Worm (Caenorhabditis elegans): ENCODE results near the gene F32A5.4.
A peak's percentile ranks its signal among the peaks of the same experiment; 100 is the strongest.

F32A5.4 gene

ce11 chrII:7200051-7200599 lies 28.8 kb upstream of the F32A5.4 start, which contains the start of gene pcrg-1 (continued):
- TF ChIP-seq rbr-2 (tag; optimal IDR thresholded peaks at IDR 0.05) (peak; percentile 74), unc-130 (GFP tag; optimal IDR thresholded peaks at IDR 0.05) (peak; percentile 47), spr-1 (tag; optimal IDR thresholded peaks at IDR 0.05) (peak; percentile 80), T20F7.1 (GFP tag; optimal IDR thresholded peaks at IDR 0.05) (peak; percentile 35), nhr-28 (tag; optimal IDR thresholded peaks at IDR 0.05) (no peak), mxl-3 (GFP tag; optimal IDR thresholded peaks at IDR 0.05) (peak; percentile 85), sdz-12 (GFP tag; optimal IDR thresholded peaks at IDR 0.05) (no peak), ztf-7 (tag; optimal IDR thresholded peaks at IDR 0.05) (peak; percentile 57), ceh-28 (tag; optimal IDR thresholded peaks at IDR 0.05) (no peak), mep-1 (tag; optimal IDR thresholded peaks at IDR 0.05) (peak; percentile 61), F26F4.8 (GFP tag; conservative IDR thresholded peaks at IDR 0.05) (peak; percentile 95), dmd-9 (GFP tag; IDR thresholded peaks at IDR 0.05) (peak; percentile 78; the same call in 1 of the 2 replicates), tag-97 (GFP tag; IDR thresholded peaks at IDR 0.05) (no peak), ceh-62 (tag; optimal IDR thresholded peaks at IDR 0.05) (no peak), lin-39 (tag; optimal IDR thresholded peaks at IDR 0.05) (no peak), nhr-77 (tag; optimal IDR thresholded peaks at IDR 0.05) (no peak), F10B5.3 (tag; optimal IDR thresholded peaks at IDR 0.05) (peak; percentile 72), php-3 (GFP tag; IDR thresholded peaks at IDR 0.05) (peak; percentile 84), skn-1 (tag; optimal IDR thresholded peaks at IDR 0.05) (no peak), ceh-32 (tag; optimal IDR thresholded peaks at IDR 0.05; ENCODE audit: poor library complexity) (no peak), Y48G9A.11 (GFP tag; IDR thresholded peaks at IDR 0.05) (peak; percentile 84), hmg-1.1 (GFP tag; IDR thresholded peaks at IDR 0.05) (peak; percentile 97), ztf-11 (tag; optimal IDR thresholded peaks at IDR 0.05) (no peak), ZK546.5 (tag; optimal IDR thresholded peaks at IDR 0.05) (no peak), mxl-2 (GFP tag; conservative IDR thresholded peaks at IDR 0.05) (0 out of 2 replicates have a peak, but pooled peaks have one; percentile 12), lin-15B (tag; optimal IDR thresholded peaks at IDR 0.05) (no peak), pqm-1 (tag; optimal IDR thresholded peaks at IDR 0.05) (no peak), nhr-102 (tag; optimal IDR thresholded peaks at IDR 0.05) (peak; percentile 59), unc-39 (tag; optimal IDR thresholded peaks at IDR 0.05) (no peak), R02D3.7 (tag; optimal IDR thresholded peaks at IDR 0.05) (no peak), tra-1 (GFP tag; IDR thresholded peaks at IDR 0.05) (peak; percentile 83), lin-1 (GFP tag; IDR thresholded peaks at IDR 0.05) (peak; percentile 66), set-16 (GFP tag; IDR thresholded peaks at IDR 0.05) (no peak; the same call in none of the 2 replicates), egl-43 (GFP tag; IDR thresholded peaks at IDR 0.05) (peak; percentile 97), vab-7 (GFP tag; IDR thresholded peaks at IDR 0.05) (peak; percentile 93), ceh-82 (tag; optimal IDR thresholded peaks at IDR 0.05) (no peak), spr-3 (GFP tag; optimal IDR thresholded peaks at IDR 0.05) (peak; percentile 59), nhr-10 (tag; optimal IDR thresholded peaks at IDR 0.05) (no peak), daf-12 (tag; optimal IDR thresholded peaks at IDR 0.05) (no peak), nhr-42 (GFP tag; IDR thresholded peaks at IDR 0.05) (peak; percentile 84), F37D6.2 (tag; optimal IDR thresholded peaks at IDR 0.05) (peak; percentile 29), madf-9 (GFP tag; conservative IDR thresholded peaks at IDR 0.05) (peak; percentile 80), nhr-111 (GFP tag; optimal IDR thresholded peaks at IDR 0.05) (peak; percentile 76), T26A8.4 (GFP tag; IDR thresholded peaks at IDR 0.05) (peak; percentile 91), nhr-76 (tag; optimal IDR thresholded peaks at IDR 0.05) (no peak), attf-4 (tag; optimal IDR thresholded peaks at IDR 0.05) (no peak), Y75B8A.6 (GFP tag; IDR thresholded peaks at IDR 0.05) (peak; percentile 91), daf-8 (GFP tag; IDR thresholded peaks at IDR 0.05) (peak; percentile 73; the same call in 1 of the 2 replicates), fos-1 (tag; optimal IDR thresholded peaks at IDR 0.05) (no peak), gei-8 (GFP tag; optimal IDR thresholded peaks at IDR 0.05) (peak; percentile 12), aha-1 (tag) (peak; percentile 89), nhr-41 (GFP tag; IDR thresholded peaks at IDR 0.05) (peak; percentile 89), lin-38 (GFP tag; IDR thresholded peaks at IDR 0.05) (peak; percentile 84)
